Worm (Caenorhabditis elegans): ENCODE results near the gene C10A4.9.

C10A4.9 gene

DNA sequence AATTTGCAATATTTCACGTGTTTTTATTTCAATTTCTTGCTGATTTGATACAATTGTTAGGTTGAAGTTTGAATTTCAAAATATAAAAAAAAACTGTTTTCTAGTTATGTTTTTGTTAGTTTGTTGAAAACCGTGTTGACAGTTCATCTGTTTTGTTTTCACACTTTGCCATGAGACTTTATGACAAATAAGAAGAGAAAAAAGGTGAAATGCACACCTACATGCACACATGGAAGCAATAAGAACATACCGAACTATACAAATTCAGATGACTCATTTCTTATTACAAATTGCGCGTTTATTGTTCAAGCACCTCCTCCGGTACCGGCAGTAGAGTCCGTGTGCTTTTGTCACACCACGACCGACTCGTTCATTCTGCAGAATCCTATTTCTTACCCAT lies at the start of gene C10A4.9:
TSS of gene C10A4.9 (plus strand) at position 301 of the 400 bp plus-strand sequence.
- no peak for TF ChIP-seq unc-62 (GFP tag; optimal IDR thresholded peaks at IDR 0.05)

DNA sequence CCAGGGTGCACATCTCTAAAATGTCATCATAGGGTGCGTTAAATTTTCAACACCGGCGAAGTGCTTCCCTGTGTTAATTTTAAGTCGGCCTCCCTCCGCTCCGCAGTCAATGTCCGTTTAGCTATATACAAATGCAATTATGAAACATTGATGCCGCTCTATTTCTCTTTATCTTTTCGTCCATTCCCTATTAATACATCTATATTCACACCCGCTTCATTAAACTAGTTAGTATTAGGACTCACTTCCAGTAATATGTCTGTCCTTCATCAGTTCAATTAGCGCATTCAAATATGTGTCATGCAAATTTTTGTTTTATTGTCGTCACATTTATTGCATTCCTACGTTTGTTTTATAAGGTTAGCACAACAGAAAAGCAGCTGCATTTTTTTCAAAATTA lies 48.7 kb upstream of the C10A4.9 start:
- TF ChIP-seq unc-62 (GFP tag; optimal IDR thresholded peaks at IDR 0.05) = no peak

DNA sequence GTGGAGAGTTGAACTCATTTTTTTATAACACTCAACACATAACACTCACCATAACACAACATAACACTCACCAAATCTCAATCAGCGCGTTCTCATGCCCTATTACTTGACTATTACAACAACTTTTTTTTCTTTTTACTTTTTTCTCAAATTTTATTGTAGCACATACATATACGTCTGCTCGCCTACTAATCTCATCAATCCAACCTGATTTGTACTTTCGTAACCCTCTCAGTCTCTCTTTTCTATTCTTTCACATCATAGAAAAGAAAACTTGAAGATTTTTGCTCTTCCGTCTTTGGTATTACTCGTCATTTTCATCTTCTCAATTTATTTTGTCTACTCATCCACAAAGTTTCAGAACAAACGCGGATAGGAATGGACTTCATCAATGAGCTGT lies 43.7 kb upstream of the C10A4.9 start, which contains the start of gene npr-8:
TSS of gene npr-8 (plus strand) at position 362 of the 400 bp plus-strand sequence.
- TF ChIP-seq unc-62 (GFP tag; optimal IDR thresholded peaks at IDR 0.05) = no peak

DNA sequence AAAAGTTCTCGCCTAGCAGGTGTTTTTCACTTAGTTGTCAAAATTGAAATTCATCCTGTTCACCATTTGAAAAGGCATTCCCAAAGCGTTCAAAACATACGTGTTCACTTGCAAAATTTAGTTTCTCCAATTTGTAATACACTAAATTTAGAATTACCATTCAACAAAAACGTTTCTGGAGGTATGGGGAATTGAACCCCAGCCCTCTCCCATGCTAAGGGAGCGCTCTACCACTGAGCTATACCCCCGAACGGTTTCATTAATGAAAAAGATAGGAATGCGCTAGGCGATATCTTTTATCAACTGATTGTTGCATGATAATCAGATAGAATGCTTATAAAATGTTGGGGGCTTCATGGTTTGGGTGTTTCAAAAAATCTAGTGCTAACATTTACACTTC lies 42.1 kb upstream of the C10A4.9 start:
- no peak for TF ChIP-seq unc-62 (GFP tag; optimal IDR thresholded peaks at IDR 0.05)

DNA sequence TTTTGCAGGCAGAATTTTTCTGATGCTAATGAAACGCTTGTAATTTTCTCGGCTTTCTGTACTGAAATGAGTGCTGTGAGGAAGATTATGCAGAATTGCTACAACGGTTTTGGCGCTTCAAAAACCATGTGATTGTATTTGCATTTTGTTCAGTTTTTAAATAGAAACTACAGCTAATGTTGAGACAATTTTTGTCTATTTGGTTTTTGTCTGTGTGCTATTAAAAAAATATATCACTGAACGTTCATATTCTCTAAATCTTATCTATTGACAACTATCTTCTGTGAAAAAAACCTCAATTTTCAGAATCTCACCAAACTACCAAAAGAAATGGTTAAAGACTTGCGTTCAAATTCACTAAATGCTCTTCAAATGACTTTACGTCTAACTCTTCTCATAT lies 30.4 kb upstream of the C10A4.9 start, which contains the start of gene C10A4.6:
TSS of gene C10A4.6 (plus strand) at position 301 of the 400 bp plus-strand sequence.
- no peak for TF ChIP-seq unc-62 (GFP tag; optimal IDR thresholded peaks at IDR 0.05)

DNA sequence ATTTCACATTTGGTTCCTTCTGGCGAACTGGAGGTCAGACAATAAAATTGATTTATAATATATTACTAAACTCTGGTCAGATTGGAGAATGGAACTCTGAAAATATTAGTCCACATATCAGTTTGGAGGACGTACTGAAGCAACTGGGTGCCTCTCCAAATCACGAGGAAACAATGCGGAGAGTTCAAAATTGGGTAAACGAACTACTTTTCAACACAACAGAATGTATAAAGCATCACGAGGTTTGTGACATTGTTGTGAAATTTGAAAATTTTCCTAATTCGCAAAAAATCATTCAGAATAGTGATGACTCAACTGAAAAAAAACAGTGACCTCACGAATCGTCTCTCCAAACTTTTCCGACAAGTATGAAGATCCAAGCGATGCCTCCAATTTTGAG lies 27.5 kb upstream of the C10A4.9 start, which contains the start of gene gad-2:
TSS of gene gad-2 (plus strand) at position 301 of the 400 bp plus-strand sequence.
- no peak for TF ChIP-seq unc-62 (GFP tag; optimal IDR thresholded peaks at IDR 0.05)

DNA sequence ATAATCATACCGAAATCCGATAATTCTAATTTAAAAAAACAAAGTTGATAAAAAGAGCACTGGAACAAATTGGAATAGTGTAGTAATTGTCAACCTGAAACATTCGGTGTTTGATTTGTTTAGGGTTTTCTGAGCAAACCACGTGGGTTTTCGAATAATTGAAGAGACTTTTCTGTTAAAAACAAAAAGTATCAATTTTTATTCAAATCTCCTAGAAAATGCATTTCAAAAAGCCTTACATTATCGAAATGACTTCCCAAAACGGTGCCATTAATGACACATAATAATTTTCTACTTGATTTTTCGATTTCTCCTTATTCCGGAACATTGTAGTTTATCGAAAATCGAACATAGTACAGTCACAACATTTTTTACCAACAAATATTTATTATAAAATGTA lies 22.7 kb upstream of the C10A4.9 start, which contains the start of gene C10A4.13:
TSS of gene C10A4.13 (minus strand) at position 101 of the 400 bp plus-strand sequence.
- TF ChIP-seq unc-62 (GFP tag; optimal IDR thresholded peaks at IDR 0.05) = no peak

DNA sequence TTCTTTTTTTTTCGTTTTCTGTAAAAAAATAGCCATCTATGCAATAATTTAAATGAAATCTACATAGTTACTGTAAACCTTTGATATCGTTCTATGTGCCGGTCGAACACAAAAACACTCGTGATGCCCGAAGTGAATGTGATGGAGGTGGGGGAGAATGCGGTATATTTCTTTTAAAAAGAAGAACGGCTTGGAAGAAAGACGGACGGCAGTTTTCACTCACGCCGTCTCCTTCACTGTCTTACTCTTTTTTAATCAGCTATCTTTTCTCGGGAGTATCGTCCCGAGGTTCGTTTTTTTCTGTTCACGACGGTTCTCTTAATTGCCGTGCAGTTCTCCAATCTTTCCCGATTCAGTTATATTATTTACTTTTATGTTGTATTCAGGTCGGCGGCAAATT lies 22.1 kb upstream of the C10A4.9 start, which contains the start of gene C10A4.10:
TSS of gene C10A4.10 (plus strand) at position 301 of the 400 bp plus-strand sequence.
- TF ChIP-seq unc-62 (GFP tag; optimal IDR thresholded peaks at IDR 0.05) = no peak

DNA sequence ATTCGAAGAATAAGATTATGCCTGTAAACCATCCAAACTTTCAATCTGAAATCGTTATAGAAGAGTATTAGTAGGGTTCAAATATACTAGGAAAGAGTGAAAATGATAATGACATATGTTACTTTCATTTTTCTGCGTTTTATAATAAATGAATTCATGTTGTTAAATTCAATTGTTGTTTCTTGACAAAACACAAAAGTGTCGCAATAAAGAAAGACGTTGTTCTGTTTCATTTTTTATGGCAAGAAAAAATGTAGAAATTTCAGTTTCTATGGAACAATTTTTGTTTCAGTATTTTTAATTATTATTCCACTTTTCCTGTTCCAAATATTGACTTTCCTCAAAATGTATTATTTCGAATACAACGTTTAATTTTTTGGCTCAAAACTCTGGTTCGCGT lies 19.9 kb upstream of the C10A4.9 start, which contains the start of gene C10A4.4:
TSS of gene C10A4.4 (plus strand) at position 301 of the 400 bp plus-strand sequence.
- no peak for TF ChIP-seq unc-62 (GFP tag; optimal IDR thresholded peaks at IDR 0.05)

DNA sequence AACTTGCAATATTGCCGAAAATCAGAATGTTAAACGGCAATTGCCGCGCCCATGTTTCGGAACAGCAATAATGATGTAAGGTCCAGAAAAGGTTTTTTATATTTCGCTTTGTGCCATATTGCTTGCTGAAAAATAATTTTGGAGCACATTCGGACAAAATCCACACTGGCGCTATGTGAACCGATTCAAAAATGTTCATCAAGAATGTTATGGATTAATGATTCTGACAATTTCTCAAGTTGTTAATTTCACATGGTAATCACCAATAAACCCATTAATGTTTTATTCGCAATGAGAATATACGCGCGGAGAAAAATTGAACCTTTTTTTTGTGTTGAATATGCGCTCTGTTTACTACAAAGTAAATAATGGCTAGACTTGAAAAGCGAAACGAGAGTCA lies 16.1 kb upstream of the C10A4.9 start:
- no peak for TF ChIP-seq unc-62 (GFP tag; optimal IDR thresholded peaks at IDR 0.05)

DNA sequence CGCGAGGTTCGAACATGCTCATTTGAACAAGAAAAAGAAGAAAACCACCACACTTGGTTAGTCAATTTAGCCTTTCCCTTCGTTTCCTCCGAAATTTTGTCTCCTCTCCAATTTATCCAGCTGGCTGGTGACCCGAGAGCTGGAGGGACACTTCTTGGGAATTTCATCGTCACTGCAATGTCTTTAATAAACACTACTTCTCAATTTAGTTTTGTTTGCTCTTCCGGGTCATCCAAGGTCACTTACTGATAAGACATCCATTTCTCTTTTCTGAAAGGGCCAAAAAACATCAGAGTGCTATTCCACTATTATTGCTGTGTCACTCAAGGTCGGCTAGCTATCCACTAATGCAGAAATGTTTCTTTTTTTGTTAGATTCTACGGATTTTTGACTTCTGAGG lies 15.3 kb upstream of the C10A4.9 start, which contains the start of gene C10A4.3:
TSS of gene C10A4.3 (plus strand) at position 301 of the 400 bp plus-strand sequence.
- TF ChIP-seq unc-62 (GFP tag; optimal IDR thresholded peaks at IDR 0.05) = no peak

DNA sequence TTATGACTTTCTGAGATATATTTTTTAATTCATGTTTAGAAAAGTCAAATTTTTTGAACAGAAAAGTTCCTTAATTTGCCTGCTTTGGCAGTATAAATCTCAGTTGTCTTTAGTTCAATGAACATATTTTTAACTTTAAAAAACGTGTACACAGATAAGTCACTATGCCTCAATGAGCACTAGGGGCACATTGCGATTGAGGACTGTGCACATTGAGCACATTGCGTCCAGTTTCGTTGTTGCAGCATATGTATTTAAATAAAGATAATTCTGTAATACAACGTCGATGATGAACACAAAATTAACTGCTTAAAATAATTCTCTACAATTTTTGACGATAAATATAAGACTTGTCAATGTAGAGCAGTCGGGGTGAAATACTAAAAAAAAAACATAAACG lies 12.9 kb upstream of the C10A4.9 start:
- no peak for TF ChIP-seq unc-62 (GFP tag; optimal IDR thresholded peaks at IDR 0.05)

DNA sequence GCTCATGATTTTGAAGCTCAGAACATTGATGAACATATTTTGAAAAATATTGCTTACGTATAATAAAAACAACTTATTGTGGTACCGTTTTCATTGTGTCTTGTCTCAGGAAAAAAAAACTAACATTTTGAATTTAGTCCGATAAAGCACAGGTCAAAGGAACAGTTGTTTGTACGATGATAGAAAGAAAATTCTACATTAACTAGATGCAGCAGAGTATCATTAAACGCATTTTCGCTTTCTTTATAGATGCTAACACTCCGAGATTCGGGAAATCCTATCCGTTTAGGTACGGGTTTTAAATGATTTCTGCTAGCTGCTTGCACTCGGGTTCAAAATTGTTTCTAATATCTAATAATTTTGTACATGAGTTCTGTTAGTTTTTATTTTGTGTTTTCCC lies 11.6 kb upstream of the C10A4.9 start:
- no peak for TF ChIP-seq unc-62 (GFP tag; optimal IDR thresholded peaks at IDR 0.05)

DNA sequence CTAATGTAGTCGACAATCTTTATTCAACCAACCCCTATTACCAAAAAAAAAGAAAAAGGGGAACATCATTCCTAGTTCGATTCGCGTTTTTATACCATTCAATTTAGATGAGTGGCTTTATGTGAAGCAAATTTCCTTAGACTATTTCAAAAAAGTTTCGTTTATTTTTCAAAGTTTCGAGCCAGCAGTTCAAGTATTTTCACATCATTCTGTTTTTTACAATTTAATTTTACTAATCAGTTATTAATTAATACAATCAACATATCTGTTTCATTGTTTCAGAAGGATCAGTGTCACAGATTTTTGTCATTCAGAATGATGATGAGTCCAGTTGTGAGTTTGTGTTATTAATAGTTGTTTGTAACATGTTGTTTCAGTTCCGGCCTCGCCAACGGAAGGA lies 10.7 kb upstream of the C10A4.9 start, which contains the start of gene C10A4.2:
TSS of gene C10A4.2 (plus strand) at position 301 of the 400 bp plus-strand sequence.
- TF ChIP-seq unc-62 (GFP tag; optimal IDR thresholded peaks at IDR 0.05) = no peak

DNA sequence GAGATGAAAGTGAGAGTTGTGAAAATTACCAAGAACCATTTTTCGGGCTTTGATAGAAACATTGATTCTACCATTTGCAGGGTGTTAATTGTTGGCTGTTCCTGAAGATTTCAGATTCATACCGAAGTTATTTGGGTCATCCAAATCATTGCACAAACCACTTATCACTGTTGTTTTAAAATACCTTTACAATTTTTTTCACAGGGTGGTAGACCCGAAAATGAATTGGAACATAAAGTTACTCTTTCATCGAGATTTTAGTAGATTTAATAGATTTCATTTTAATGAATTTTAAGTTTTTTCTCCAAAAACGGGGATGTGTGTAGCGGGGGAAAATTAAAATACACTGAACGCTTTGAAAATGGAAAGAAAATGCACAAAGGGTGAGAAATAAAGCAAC lies 5.3 kb upstream of the C10A4.9 start, which contains the start of gene C10A4.7:
TSS of gene C10A4.7 (minus strand) at position 101 of the 400 bp plus-strand sequence.
- TF ChIP-seq unc-62 (GFP tag; optimal IDR thresholded peaks at IDR 0.05) = no peak

DNA sequence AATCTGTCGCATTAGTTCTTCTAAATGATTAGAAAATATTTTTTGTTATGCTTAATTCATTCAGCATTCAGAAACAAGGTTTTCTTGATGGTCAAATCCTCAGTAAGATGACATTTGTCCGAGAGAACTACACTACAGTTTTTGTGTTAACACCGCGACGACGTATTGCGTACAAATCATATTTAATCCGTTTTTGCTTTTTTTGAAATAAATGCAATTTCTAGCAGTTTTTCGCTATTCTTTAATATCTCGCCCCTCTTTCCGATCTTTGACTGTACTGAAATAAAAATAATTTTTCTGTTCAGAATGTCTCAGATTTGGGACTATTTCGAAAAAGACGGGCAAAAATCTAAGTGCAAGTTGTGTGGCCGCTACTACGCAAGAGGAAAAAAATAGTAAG lies 4.6 kb upstream of the C10A4.9 start, which contains the start of gene C10A4.1:
TSS of gene C10A4.1 (plus strand) at position 301 of the 400 bp plus-strand sequence.
- no peak for TF ChIP-seq unc-62 (GFP tag; optimal IDR thresholded peaks at IDR 0.05)

DNA sequence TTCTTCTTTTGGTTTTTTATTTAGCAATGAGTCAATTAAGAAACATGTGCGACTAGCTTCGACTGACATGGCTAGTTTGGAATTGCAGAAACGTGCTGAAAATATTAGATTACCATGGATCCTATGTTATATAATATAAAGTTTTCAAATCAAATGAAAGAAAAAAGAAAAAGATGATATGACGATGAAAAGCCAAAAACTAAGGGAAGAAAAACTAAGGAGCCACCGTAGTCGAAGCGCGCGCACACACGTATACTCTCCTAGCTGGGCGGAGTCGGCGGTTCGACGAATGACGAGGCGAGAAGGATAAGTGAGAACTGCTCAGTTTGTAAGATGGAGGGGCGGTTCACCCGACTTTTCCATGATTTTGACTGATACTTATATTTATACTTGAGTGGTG lies 4.1 kb downstream of the C10A4.9 start, which contains the start of gene mnm-2:
TSS of gene mnm-2 (minus strand) at position 101 of the 400 bp plus-strand sequence.
- TF ChIP-seq unc-62 (GFP tag; optimal IDR thresholded peaks at IDR 0.05) = no peak
